Fruit fly (Drosophila melanogaster) whole organism, embryonic: ENCODE results near the gene Ubc6.
A peak's percentile ranks its signal among the peaks of the same experiment; 100 is the strongest.

ENCODE experiments used
- Atf-2 ChIP-seq: fragments of 200-800 bp; sonication (Bioruptor generic); optimal IDR thresholded peaks from 2 replicates; lab custom pipeline; 2016; ENCODE audit warnings: missing biosample characterization, missing genetic modification characterization
- BtbVII ChIP-seq: fragments of 200-800 bp; sonication (Bioruptor generic); optimal IDR thresholded peaks from 3 replicates; lab custom pipeline; 2017; ENCODE audit warnings: missing biosample characterization, mild to moderate bottlenecking, missing genetic modification characterization
- CG1024 ChIP-seq: fragments of 200-800 bp; sonication (Bioruptor generic); IDR thresholded peaks from 2 replicates; pipeline ENCODE4 v1.3.6; 2022; ENCODE audit warnings: missing biosample characterization, missing genetic modification characterization
- CG10431 ChIP-seq: fragments of 200-800 bp; sonication (Bioruptor generic); optimal IDR thresholded peaks from 3 replicates; lab custom pipeline; 2018; ENCODE audit warnings: missing biosample characterization, mild to moderate bottlenecking, missing genetic modification characterization
- CG10979 ChIP-seq: fragments of 200-800 bp; sonication (Bioruptor generic); optimal IDR thresholded peaks from 2 replicates; lab custom pipeline; 2018; ENCODE audit warnings: missing biosample characterization, mild to moderate bottlenecking, missing genetic modification characterization, moderate library complexity
- CG11723 ChIP-seq: fragments of 200-800 bp; sonication (Bioruptor generic); optimal IDR thresholded peaks from 2 replicates; lab custom pipeline; 2017; ENCODE audit warnings: missing biosample characterization, mild to moderate bottlenecking, missing genetic modification characterization
- CG12236 ChIP-seq: fragments of 200-800 bp; sonication (Bioruptor generic); optimal IDR thresholded peaks from 2 replicates; lab custom pipeline; 2016; ENCODE audit warnings: missing biosample characterization, missing genetic modification characterization
- CG12942 ChIP-seq: fragments of 200-800 bp; sonication (Bioruptor generic); optimal IDR thresholded peaks from 3 replicates; lab custom pipeline; 2016; ENCODE audit warnings: missing biosample characterization, missing genetic modification characterization
- CG14667 ChIP-seq: fragments of 200-800 bp; sonication (Bioruptor generic); IDR thresholded peaks from 2 replicates; pipeline ENCODE4 v1.3.6; 2022; ENCODE audit warnings: missing biosample characterization, missing genetic modification characterization
- CG15696 ChIP-seq: fragments of 200-800 bp; sonication (Bioruptor generic); optimal IDR thresholded peaks from 2 replicates; lab custom pipeline; 2019; ENCODE audit warnings: missing biosample characterization, mild to moderate bottlenecking, missing genetic modification characterization, moderate library complexity
- CG16815 ChIP-seq: fragments of 200-800 bp; sonication (Bioruptor generic); optimal IDR thresholded peaks from 3 replicates; lab custom pipeline; 2017; ENCODE audit warnings: missing biosample characterization, mild to moderate bottlenecking, missing genetic modification characterization
- CG1792 ChIP-seq: fragments of 200-800 bp; sonication (Bioruptor generic); optimal IDR thresholded peaks from 2 replicates; lab custom pipeline; 2016; ENCODE audit warnings: missing biosample characterization, missing genetic modification characterization
- CG1832 ChIP-seq: fragments of 200-800 bp; sonication (Bioruptor generic); optimal IDR thresholded peaks from 2 replicates; lab custom pipeline; 2017; ENCODE audit warnings: missing biosample characterization, mild to moderate bottlenecking, missing genetic modification characterization, inconsistent platforms
- CG18599 ChIP-seq: fragments of 200-800 bp; sonication (Bioruptor generic); optimal IDR thresholded peaks from 3 replicates; lab custom pipeline; 2017; ENCODE audit warnings: missing biosample characterization, missing genetic modification characterization, mild to moderate bottlenecking, moderate library complexity, missing genetic modification reagents
- CG33557 ChIP-seq: fragments of 200-800 bp; sonication (Bioruptor generic); optimal IDR thresholded peaks from 2 replicates; lab custom pipeline; 2019; ENCODE audit warnings: missing biosample characterization, mild to moderate bottlenecking, missing genetic modification characterization, moderate library complexity
- CG3838 ChIP-seq: fragments of 200-800 bp; sonication (Bioruptor generic); optimal IDR thresholded peaks from 3 replicates; lab custom pipeline; 2016; ENCODE audit warnings: missing biosample characterization, missing genetic modification characterization
- CG7928 ChIP-seq: fragments of 200-800 bp; sonication (Bioruptor generic); optimal IDR thresholded peaks from 2 replicates; lab custom pipeline; 2017; ENCODE audit warnings: missing biosample characterization, mild to moderate bottlenecking, missing genetic modification characterization
- CG7987 ChIP-seq: fragments of 200-800 bp; sonication (Bioruptor generic); optimal IDR thresholded peaks from 2 replicates; lab custom pipeline; 2018; ENCODE audit warnings: missing biosample characterization, mild to moderate bottlenecking, missing genetic modification characterization, moderate library complexity
- Chrac-16 ChIP-seq: fragments of 200-800 bp; sonication (Bioruptor generic); optimal IDR thresholded peaks from 3 replicates; lab custom pipeline; 2016; ENCODE audit warnings: missing biosample characterization, missing genetic modification characterization
- E2f1 ChIP-seq: fragments of 200-800 bp; sonication (Bioruptor generic); IDR thresholded peaks from 2 replicates; pipeline ENCODE4 v1.3.6; 2022; ENCODE audit warnings: missing biosample characterization, missing genetic modification characterization
- Elba2 ChIP-seq: fragments of 200-800 bp; sonication (Bioruptor generic); optimal IDR thresholded peaks from 3 replicates; lab custom pipeline; 2016; ENCODE audit warnings: missing biosample characterization, missing genetic modification characterization
- HLH3B ChIP-seq: fragments of 200-800 bp; sonication (Bioruptor generic); IDR thresholded peaks from 2 replicates; pipeline ENCODE4 v1.3.6; 2022; ENCODE audit warnings: missing biosample characterization, missing genetic modification characterization
- HmgD ChIP-seq: fragments of 200-800 bp; sonication (Bioruptor generic); optimal IDR thresholded peaks from 3 replicates; lab custom pipeline; 2016; ENCODE audit warnings: missing biosample characterization, missing genetic modification characterization
- Hr51 ChIP-seq, 2 experiments: fragments of 200-800 bp; sonication (Bioruptor generic); optimal IDR thresholded peaks; 2 replicates in 1 of 2; 3 replicates in 1 of 2; lab custom pipeline; 2016 to 2018; ENCODE audit warnings: missing biosample characterization in 2 of 2, missing genetic modification characterization in 2 of 2, mild to moderate bottlenecking in 1 of 2, moderate library complexity in 1 of 2
- Hsf ChIP-seq: fragments of 200-800 bp; sonication (Bioruptor generic); optimal IDR thresholded peaks from 3 replicates; lab custom pipeline; 2016; ENCODE audit warnings: missing biosample characterization, missing genetic modification characterization
- Max ChIP-seq: fragments of 200-800 bp; sonication (Bioruptor generic); optimal IDR thresholded peaks from 2 replicates; lab custom pipeline; 2016; ENCODE audit warnings: missing biosample characterization, mild to moderate bottlenecking, missing genetic modification characterization
- Nf-YA ChIP-seq: fragments of 200-800 bp; sonication (Bioruptor generic); IDR thresholded peaks from 2 replicates; pipeline ENCODE4 v1.3.6; 2022; ENCODE audit warnings: missing biosample characterization, missing genetic modification characterization
- NfI ChIP-seq: fragments of 200-800 bp; sonication (Bioruptor generic); optimal IDR thresholded peaks from 3 replicates; lab custom pipeline; 2018; ENCODE audit warnings: missing biosample characterization, mild to moderate bottlenecking, missing genetic modification characterization, moderate library complexity
- PHDP ChIP-seq: fragments of 200-800 bp; sonication (Bioruptor generic); optimal IDR thresholded peaks from 3 replicates; lab custom pipeline; 2018; ENCODE audit warnings: missing biosample characterization, mild to moderate bottlenecking, missing genetic modification characterization, moderate library complexity
- Pdp1 ChIP-seq, 2 experiments: fragments of 200-800 bp; sonication (Bioruptor generic); optimal IDR thresholded peaks; 3 replicates each; lab custom pipeline; 2016; ENCODE audit warnings: missing biosample characterization in 2 of 2, missing genetic modification characterization in 2 of 2, mild to moderate bottlenecking in 1 of 2, moderate library complexity in 1 of 2
- Ptx1 ChIP-seq: fragments of 200-800 bp; sonication (Bioruptor generic); IDR thresholded peaks from 2 replicates; pipeline ENCODE4 v1.3.6; 2022; ENCODE audit warnings: missing biosample characterization, missing genetic modification characterization
- Scr ChIP-seq: fragments of 200-800 bp; sonication (Bioruptor generic); IDR thresholded peaks from 2 replicates; pipeline ENCODE4 v1.3.6; 2022; ENCODE audit warnings: missing biosample characterization, missing genetic modification characterization; ENCODE audit not compliant: partially characterized antibody
- Sox100B ChIP-seq: fragments of 200-800 bp; sonication (Bioruptor generic); optimal IDR thresholded peaks from 3 replicates; lab custom pipeline; 2018; ENCODE audit warnings: missing biosample characterization, mild to moderate bottlenecking, missing genetic modification characterization
- Sry-δ ChIP-seq: fragments of 200-800 bp; sonication (Bioruptor generic); optimal IDR thresholded peaks from 2 replicates; lab custom pipeline; 2016; ENCODE audit warnings: missing biosample characterization, missing genetic modification characterization
- TFAM ChIP-seq: fragments of 200-800 bp; sonication (Bioruptor generic); optimal IDR thresholded peaks from 2 replicates; lab custom pipeline; 2017; ENCODE audit warnings: missing biosample characterization, missing genetic modification characterization, inconsistent platforms
- Xbp1 ChIP-seq: fragments of 200-800 bp; sonication (Bioruptor generic); optimal IDR thresholded peaks from 3 replicates; lab custom pipeline; 2016; ENCODE audit warnings: missing biosample characterization, mild to moderate bottlenecking, missing genetic modification characterization
- bsh ChIP-seq, 2 experiments: fragments of 200-800 bp; sonication (Bioruptor generic); optimal IDR thresholded peaks; 2 replicates each; lab custom pipeline; 2017 to 2018; ENCODE audit warnings: mild to moderate bottlenecking in 2 of 2, missing biosample characterization in 2 of 2, missing genetic modification characterization in 2 of 2, moderate library complexity in 1 of 2
- emc ChIP-seq: fragments of 200-800 bp; sonication (Bioruptor generic); optimal IDR thresholded peaks from 2 replicates; lab custom pipeline; 2016; ENCODE audit warnings: missing biosample characterization, missing genetic modification characterization
- ems ChIP-seq: fragments of 200-800 bp; sonication (Bioruptor generic); optimal IDR thresholded peaks from 3 replicates; lab custom pipeline; 2016; ENCODE audit warnings: missing biosample characterization, missing genetic modification characterization
- nau ChIP-seq: fragments of 200-800 bp; sonication (Bioruptor generic); optimal IDR thresholded peaks from 3 replicates; lab custom pipeline; 2017; ENCODE audit warnings: missing biosample characterization, mild to moderate bottlenecking, missing genetic modification characterization, missing genetic modification reagents
- nom ChIP-seq: fragments of 200-800 bp; sonication (Bioruptor generic); optimal IDR thresholded peaks from 2 replicates; lab custom pipeline; 2017; ENCODE audit warnings: missing biosample characterization, missing genetic modification characterization, mild to moderate bottlenecking, moderate library complexity, missing genetic modification reagents
- otp ChIP-seq: fragments of 200-800 bp; sonication (Bioruptor generic); IDR thresholded peaks from 3 replicates; pipeline ENCODE4, ENCODE4 v1.3.6; 2022; ENCODE audit warnings: missing biosample characterization, missing genetic modification characterization
- pan ChIP-seq, 4 experiments: fragments of >200 bp in 3 of 4; fragments of 200-800 bp in 1 of 4; sonication (Bioruptor generic) in 1 of 4; optimal IDR thresholded peaks in 3 of 4; IDR thresholded peaks in 1 of 4; 2 replicates each; pipeline versions ENCODE4 v1.3.6 to Lab custom; 2017 to 2022; ENCODE audit warnings: missing biosample characterization in 2 of 4, missing genetic modification characterization in 2 of 4, mixed read lengths in 1 of 4
- peb ChIP-seq: fragments of 200-800 bp; sonication (Bioruptor generic); IDR thresholded peaks from 2 replicates; pipeline ENCODE4 v1.3.6; 2022; ENCODE audit warnings: missing biosample characterization, missing genetic modification characterization
- pita ChIP-seq: fragments of 200-800 bp; sonication (Bioruptor generic); optimal IDR thresholded peaks from 2 replicates; lab custom pipeline; 2017; ENCODE audit warnings: missing biosample characterization, mild to moderate bottlenecking, missing genetic modification characterization
- stc ChIP-seq: fragments of 200-800 bp; sonication (Bioruptor generic); IDR thresholded peaks from 2 replicates; pipeline ENCODE4 v1.3.6; 2022; ENCODE audit warnings: missing biosample characterization, missing genetic modification characterization
- stwl ChIP-seq: fragments of 200-800 bp; sonication (Bioruptor generic); optimal IDR thresholded peaks from 3 replicates; lab custom pipeline; 2018; ENCODE audit warnings: missing biosample characterization, mild to moderate bottlenecking, missing genetic modification characterization, moderate library complexity
- toy ChIP-seq: fragments of 200-800 bp; sonication (Bioruptor generic); IDR thresholded peaks from 2 replicates; pipeline ENCODE4 v1.3.6; 2022; ENCODE audit warnings: missing biosample characterization, missing genetic modification characterization
- unc-4 ChIP-seq: fragments of 200-800 bp; sonication (Bioruptor generic); IDR thresholded peaks from 2 replicates; pipeline ENCODE4 v1.3.6; 2022; ENCODE audit warnings: missing biosample characterization, missing genetic modification characterization; ENCODE audit not compliant: partially characterized antibody
- zfh2 ChIP-seq: fragments of 200-800 bp; sonication (Bioruptor generic); optimal IDR thresholded peaks from 2 replicates; lab custom pipeline; 2016; ENCODE audit warnings: missing biosample characterization, missing genetic modification characterization

Ubc6 gene

dm6 chr3R:4962689-4963088 is 10.2 kb upstream of the Ubc6 start (continued):
- TF ChIP-seq Nf-YA (GFP tag; lab: Robert Waterston, UW) (no peak), NfI (GFP tag; lab: Kevin White, UChicago) (no peak), CG7928 (GFP tag; lab: Kevin White, UChicago) (no peak), CG15696 (tag; lab: Kevin White, UChicago) (peak; percentile 37), Atf-2 (no peak), Chrac-16 (GFP tag; lab: Kevin White, UChicago) (peak; percentile 21), CG12942 (no peak), toy (GFP tag; lab: Robert Waterston, UW) (no peak), CG33557 (GFP tag; lab: Kevin White, UChicago) (no peak), E2f1 (GFP tag; lab: Robert Waterston, UW) (no peak), unc-4 (GFP tag; lab: Robert Waterston, UW) (no peak), CG14667 (no peak), Hsf (GFP tag; lab: Kevin White, UChicago) (no peak), BtbVII (GFP tag; lab: Kevin White, UChicago) (no peak), CG12236 (GFP tag; lab: Kevin White, UChicago) (no peak), CG3838 (GFP tag; lab: Kevin White, UChicago) (no peak), CG1024 (GFP tag; lab: Robert Waterston, UW) (no peak), HmgD (GFP tag; lab: Kevin White, UChicago) (peak; percentile 69), Sox100B (no peak), ems (GFP tag; lab: Kevin White, UChicago) (no peak), CG10979 (tag; lab: Kevin White, UChicago) (peak; percentile 1), CG7987 (GFP tag; lab: Kevin White, UChicago) (no peak), emc (GFP tag; lab: Kevin White, UChicago) (no peak), Hr51 (GFP tag; optimal IDR thresholded peaks at IDR 0.05; lab: Kevin White, UChicago) (no peak), nau (GFP tag; lab: Kevin White, UChicago) (no peak), HLH3B (GFP tag; lab: Robert Waterston, UW) (no peak), TFAM (GFP tag; lab: Kevin White, UChicago) (no peak), pita (peak; percentile 33), Ptx1 (GFP tag; lab: Robert Waterston, UW) (0 out of 2 replicates have a peak, but pooled peaks have one; percentile 16), zfh2 (GFP tag; lab: Kevin White, UChicago) (no peak), Sry-δ (GFP tag; lab: Kevin White, UChicago) (no peak), Xbp1 (GFP tag; lab: Kevin White, UChicago) (peak; percentile 31), CG1792 (GFP tag; lab: Kevin White, UChicago) (no peak), bsh (GFP tag; optimal IDR thresholded peaks at IDR 0.05; lab: Kevin White, UChicago) (no peak), CG10431 (GFP tag; lab: Kevin White, UChicago) (no peak), CG11723 (GFP tag; lab: Kevin White, UChicago) (no peak), peb (GFP tag; lab: Robert Waterston, UW) (no peak), Max (no peak), PHDP (tag; lab: Kevin White, UChicago) (no peak), CG18599 (no peak), Pdp1 (GFP tag; optimal IDR thresholded peaks at IDR 0.05; lab: Kevin White, UChicago) (peak in 1 of 2 experiments; percentile 13), CG1832 (GFP tag; lab: Kevin White, UChicago) (no peak), stwl (tag; lab: Kevin White, UChicago) (peak; percentile 47), nom (no peak), otp (GFP tag; lab: Robert Waterston, UW) (0 out of 3 replicates have a peak, but pooled peaks have one; percentile 5), pan (optimal IDR thresholded peaks at IDR 0.05; lab: Kevin White, UChicago) (no peak), pan (GFP tag; optimal IDR thresholded peaks at IDR 0.05 in 1 of 2, IDR thresholded peaks at IDR 0.05 in 1 of 2) (peak in 1 of 2 experiments; percentile 14), Scr (GFP tag; lab: Robert Waterston, UW) (no peak), stc (GFP tag; lab: Robert Waterston, UW) (0 out of 2 replicates have a peak, but pooled peaks have one; percentile 21), CG16815 (no peak), Elba2 (GFP tag; lab: Kevin White, UChicago) (no peak)
